Worm (Caenorhabditis elegans) whole organism, midembryonic: ENCODE results near the gene flap-1.

Experiments used
- flt-1 ChIP-seq: fragments of 200-800 bp; sonication (Bioruptor generic); IDR thresholded peaks from 2 replicates; pipeline ENCODE4 v1.3.6; 2022; ENCODE audit warnings: missing genetic modification characterization, missing compliant biosample characterization
- klf-2 ChIP-seq: fragments of 200-800 bp; sonication (Bioruptor generic); conservative IDR thresholded peaks from 2 replicates; pipeline ENCODE4 v1.3.6; 2022; ENCODE audit warnings: missing genetic modification reagents, missing genetic modification characterization, missing compliant biosample characterization
- med-1 ChIP-seq: sonication (generic microtip); optimal IDR thresholded peaks from 2 replicates; lab custom pipeline; 2017; ENCODE audit warnings: missing genetic modification characterization, mild to moderate bottlenecking, missing compliant biosample characterization, antibody characterized with exemption, missing genetic modification reagents; ENCODE audit not compliant: insufficient read depth
- ref-1 ChIP-seq: fragments of 200-800 bp; sonication (Bioruptor generic); conservative IDR thresholded peaks from 2 replicates; pipeline ENCODE4 v1.3.6; 2022; ENCODE audit warnings: missing genetic modification reagents, missing genetic modification characterization, missing compliant biosample characterization
- tab-1 ChIP-seq: fragments of 200-800 bp; sonication (Bioruptor generic); IDR thresholded peaks from 2 replicates; pipeline ENCODE4 v1.3.6; 2022; ENCODE audit warnings: missing genetic modification characterization, missing compliant biosample characterization
- ztf-23 ChIP-seq: fragments of 200-800 bp; sonication (Bioruptor generic); IDR thresholded peaks from 2 replicates; pipeline ENCODE4 v1.3.6; 2022; ENCODE audit warnings: missing genetic modification reagents, missing genetic modification characterization, missing compliant biosample characterization
- ztf-29 ChIP-seq: fragments of 200-800 bp; sonication (Bioruptor generic); IDR thresholded peaks from 2 replicates; pipeline ENCODE4 v1.3.6; 2022; ENCODE audit warnings: missing genetic modification reagents, missing genetic modification characterization, missing compliant biosample characterization

DNA sequence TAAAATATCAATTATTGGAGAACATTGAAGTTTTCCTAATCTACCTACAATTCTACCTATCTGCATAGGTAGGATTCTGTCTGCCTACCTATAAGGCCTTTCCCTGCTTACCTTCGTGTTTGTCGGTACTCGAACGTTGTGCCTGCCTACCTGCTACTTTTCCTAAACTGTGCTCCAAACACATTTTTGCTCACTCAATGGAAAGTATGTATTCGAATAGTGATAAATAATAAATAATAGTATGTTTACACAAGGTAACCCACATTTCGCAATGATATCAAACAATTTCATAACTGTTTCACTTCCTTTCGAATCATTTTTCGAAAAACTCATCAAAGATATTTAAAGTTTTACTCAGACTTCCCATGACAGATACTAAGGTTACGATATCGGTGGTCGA lies 10.9 kb upstream of the flap-1 start, which contains the start of gene F57B9.3:
- TF ChIP-seq ztf-23 (GFP tag; lab: Robert Waterston, UW): no peak
- TF ChIP-seq ztf-29 (GFP tag; lab: Robert Waterston, UW): no peak
- TF ChIP-seq klf-2 (GFP tag; lab: Robert Waterston, UW): no peak
- TF ChIP-seq flt-1: no peak
- no peak for TF ChIP-seq med-1 (GFP tag; lab: Kevin White, UChicago)
- TF ChIP-seq ref-1 (GFP tag; lab: Robert Waterston, UW): no peak
- no peak for TF ChIP-seq tab-1 (GFP tag; lab: Robert Waterston, UW)
